Worm (Caenorhabditis elegans): ENCODE data around the gene T06D4.6.

ce11 chrII:3399212-3399611 lies 11.8 kb upstream of the T06D4.6 start, which contains the start of gene nep-9:
- TF ChIP-seq hmg-4 (GFP tag; optimal IDR thresholded peaks at IDR 0.05), result no peak
- no peak for TF ChIP-seq tbx-37 (GFP tag; conservative IDR thresholded peaks at IDR 0.05)
- TF ChIP-seq ama-1 (optimal IDR thresholded peaks at IDR 0.05), result no peak
- no peak for TF ChIP-seq flt-1 (GFP tag; IDR thresholded peaks at IDR 0.05)
- TF ChIP-seq aly-1 (tag; optimal IDR thresholded peaks at IDR 0.05), result no peak
- TF ChIP-seq hmbx-1 (tag; optimal IDR thresholded peaks at IDR 0.05), result no peak
- no peak for TF ChIP-seq tbx-11 (GFP tag; IDR thresholded peaks at IDR 0.05)
- TF ChIP-seq ets-7 (tag; optimal IDR thresholded peaks at IDR 0.05), result no peak
- TF ChIP-seq sea-1 (GFP tag; conservative IDR thresholded peaks at IDR 0.05), result no peak
